Worm (Caenorhabditis elegans) whole organism, early embryonic: ENCODE data around the gene T04B2.7.
"Not testable (repeated sequence)": the region's sequence is repeated elsewhere in the genome, so short reads cannot be mapped to it uniquely, and the experiment has no call there.

Experiments
- B0310.2 ChIP-seq: sonication (generic microtip); optimal IDR thresholded peaks from 2 replicates; lab custom pipeline; 2016; ENCODE audit warnings: mild to moderate bottlenecking, missing genetic modification characterization, missing compliant biosample characterization
- F13C5.2 ChIP-seq: sonication (generic microtip); optimal IDR thresholded peaks from 2 replicates; lab custom pipeline; 2017; ENCODE audit warnings: mild to moderate bottlenecking, missing genetic modification characterization, inconsistent platforms, missing compliant biosample characterization
- aly-1 ChIP-seq: sonication (generic microtip); optimal IDR thresholded peaks from 2 replicates; lab custom pipeline; 2016; ENCODE audit warnings: missing genetic modification characterization, missing compliant biosample characterization
- ama-1 ChIP-seq: fragments of 150-350 bp; optimal IDR thresholded peaks from 2 replicates; lab custom pipeline; 2014
- ceh-13 ChIP-seq: fragments of 200-800 bp; sonication (Bioruptor generic); optimal IDR thresholded peaks from 2 replicates; lab custom pipeline; 2018; ENCODE audit warnings: mild to moderate bottlenecking, missing genetic modification characterization, missing compliant biosample characterization
- ceh-36 ChIP-seq: sonication (generic microtip); optimal IDR thresholded peaks from 2 replicates; lab custom pipeline; 2016; ENCODE audit warnings: missing genetic modification characterization, inconsistent platforms, missing compliant biosample characterization
- ets-7 ChIP-seq: sonication (generic microtip); optimal IDR thresholded peaks from 2 replicates; lab custom pipeline; 2016; ENCODE audit warnings: missing genotype, missing genetic modification characterization, missing compliant biosample characterization
- flt-1 ChIP-seq: fragments of 200-800 bp; sonication (Bioruptor generic); IDR thresholded peaks from 2 replicates; pipeline ENCODE4 v1.3.6; 2022; ENCODE audit warnings: missing genetic modification characterization, missing compliant biosample characterization
- hmbx-1 ChIP-seq: sonication (generic microtip); optimal IDR thresholded peaks from 2 replicates; lab custom pipeline; 2016; ENCODE audit warnings: mild to moderate bottlenecking, missing genetic modification characterization, missing compliant biosample characterization
- hmg-4 ChIP-seq: fragments of 200-800 bp; sonication (Bioruptor generic); optimal IDR thresholded peaks from 2 replicates; lab custom pipeline; 2018; ENCODE audit warnings: mild to moderate bottlenecking, missing genetic modification characterization, missing compliant biosample characterization
- hnd-1 ChIP-seq: sonication (generic microtip); optimal IDR thresholded peaks from 2 replicates; lab custom pipeline; 2016; ENCODE audit warnings: missing genetic modification characterization, missing compliant biosample characterization
- pes-1 ChIP-seq: fragments of 200-800 bp; sonication (Bioruptor generic); IDR thresholded peaks from 2 replicates; pipeline ENCODE4 v1.3.6; 2022; ENCODE audit warnings: missing genetic modification reagents, missing genetic modification characterization, missing compliant biosample characterization
- scrt-1 ChIP-seq: fragments of 200-800 bp; sonication (Bioruptor generic); IDR thresholded peaks from 2 replicates; pipeline ENCODE4 v1.3.6; 2022; ENCODE audit warnings: missing genetic modification characterization, missing compliant biosample characterization
- sea-1 ChIP-seq: fragments of 200-800 bp; sonication (Bioruptor generic); conservative IDR thresholded peaks from 2 replicates; pipeline ENCODE4 v1.3.6; 2022; ENCODE audit warnings: missing genetic modification characterization, missing compliant biosample characterization
- tbx-11 ChIP-seq: fragments of 200-800 bp; sonication (Bioruptor generic); IDR thresholded peaks from 2 replicates; pipeline ENCODE4 v1.3.6; 2022; ENCODE audit warnings: missing genetic modification characterization, missing compliant biosample characterization
- tbx-37 ChIP-seq: fragments of 200-800 bp; sonication (Bioruptor generic); conservative IDR thresholded peaks from 2 replicates; pipeline ENCODE4 v1.3.6; 2022; ENCODE audit warnings: missing genetic modification reagents, missing genetic modification characterization, missing compliant biosample characterization
- tra-4 ChIP-seq: sonication (generic microtip); optimal IDR thresholded peaks from 2 replicates; lab custom pipeline; 2017; ENCODE audit warnings: missing genetic modification characterization, missing compliant biosample characterization

The T04B2.7 gene

DNA sequence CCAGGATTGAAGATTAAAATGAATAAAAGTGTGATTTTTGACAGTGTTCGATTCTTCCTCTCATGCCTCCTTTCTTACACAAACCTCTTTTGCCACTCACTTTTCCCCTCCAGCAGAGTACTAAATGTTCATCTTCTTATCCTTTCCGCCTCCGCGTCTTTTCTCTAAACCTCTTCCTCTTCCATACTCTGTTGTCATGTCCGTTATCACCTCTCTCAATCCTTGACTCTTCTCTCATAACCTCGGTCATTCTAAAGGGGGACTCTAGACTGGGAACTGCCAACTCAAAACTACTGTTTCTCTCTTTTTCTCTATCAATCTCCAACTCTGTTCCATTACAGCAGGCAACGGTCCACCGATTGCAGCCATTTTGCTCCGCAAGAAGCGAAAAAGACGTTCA, 7.8 kb downstream of the T04B2.7 start:
- TF ChIP-seq tbx-11 (no peak), hmg-4 (GFP tag; lab: Kevin White, UChicago) (no peak), F13C5.2 (no peak)

ce11 chrIV:10047108-10047507, 8.9 kb downstream of the T04B2.7 start, which contains the start of gene T04B2.3:
Gene T04B2.3, plus strand, starts transcription at chrIV:10047408.
- TF ChIP-seq ceh-36 (tag; lab: Kevin White, UChicago) = no peak

- no peak for TF ChIP-seq B0310.2
- no peak for TF ChIP-seq tra-4
- TF ChIP-seq tbx-37 = no peak
- TF ChIP-seq hnd-1 (tag; lab: Kevin White, UChicago) = no peak
- TF ChIP-seq ama-1 = no peak
- TF ChIP-seq sea-1 (GFP tag; lab: Robert Waterston, UW) = no peak
- TF ChIP-seq ets-7 (tag; lab: Kevin White, UChicago) = no peak
- no peak for TF ChIP-seq scrt-1 (GFP tag; lab: Robert Waterston, UW)
- TF ChIP-seq flt-1 (GFP tag; lab: Robert Waterston, UW) = no peak
- no peak for TF ChIP-seq tbx-11
- no peak for TF ChIP-seq ceh-36 (tag; lab: Kevin White, UChicago)
- no peak for TF ChIP-seq ceh-13 (GFP tag; lab: Kevin White, UChicago)
- TF ChIP-seq F13C5.2 = no peak
- TF ChIP-seq pes-1 (GFP tag; lab: Robert Waterston, UW) = no peak
- TF ChIP-seq hmg-4 (GFP tag; lab: Kevin White, UChicago) = no peak
- no peak for TF ChIP-seq aly-1 (tag; lab: Kevin White, UChicago)
- TF ChIP-seq hmbx-1 = no peak
Observed at ce11 chrIV:10046005-10046404, 10.0 kb downstream of the T04B2.7 start.

DNA sequence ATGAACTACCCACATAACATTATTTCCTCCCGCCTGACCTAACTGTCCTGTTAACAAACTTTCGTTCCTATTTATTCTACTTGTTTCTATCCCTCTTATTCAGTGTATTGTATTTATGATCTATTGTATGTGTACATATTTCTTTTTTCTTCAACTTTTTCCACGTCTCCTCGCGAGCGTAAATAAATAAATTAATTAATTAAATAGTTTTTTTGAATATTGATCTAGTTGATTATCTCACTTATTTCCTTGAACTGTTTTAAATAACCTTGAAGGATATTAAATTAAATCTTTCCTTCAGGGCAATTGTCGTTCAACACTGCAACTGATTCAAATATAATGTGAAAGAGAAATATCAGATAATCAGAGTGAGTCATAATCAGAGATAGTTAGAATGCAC, 13.2 kb downstream of the T04B2.7 start, which contains the start of gene frk-1:
frk-1 (plus strand) TSS at position 301 of the 400 bp plus-strand sequence.
- TF ChIP-seq hnd-1 (tag; lab: Kevin White, UChicago) (no peak), hmbx-1 (no peak), F13C5.2 (no peak), sea-1 (GFP tag; lab: Robert Waterston, UW) (no peak), flt-1 (GFP tag; lab: Robert Waterston, UW) (no peak), tra-4 (no peak), ceh-36 (tag; lab: Kevin White, UChicago) (no peak), tbx-11 (no peak), pes-1 (GFP tag; lab: Robert Waterston, UW) (no peak), ceh-13 (GFP tag; lab: Kevin White, UChicago) (no peak), hmg-4 (GFP tag; lab: Kevin White, UChicago) (no peak), aly-1 (tag; lab: Kevin White, UChicago) (no peak)

DNA sequence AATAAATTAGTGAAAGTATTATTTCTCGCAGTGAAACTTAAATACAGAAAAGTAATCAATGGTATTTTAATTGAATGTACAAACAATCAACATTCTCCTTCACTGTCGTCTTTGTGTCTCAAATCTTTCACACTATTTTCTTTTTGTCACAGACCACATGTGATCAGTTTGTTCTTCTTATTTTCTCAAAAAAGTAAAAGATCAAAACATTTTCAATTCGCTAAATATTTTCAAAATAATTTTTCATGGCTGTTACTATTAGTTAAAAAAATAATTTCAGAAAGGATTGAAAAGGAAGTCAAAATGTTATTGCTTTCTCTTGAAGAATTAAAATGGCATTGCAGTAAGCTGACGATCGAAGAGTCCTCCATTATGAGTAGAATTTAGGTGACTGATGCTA, 15.2 kb downstream of the T04B2.7 start, which contains the start of gene dhs-31:
dhs-31 (minus strand) TSS at position 101 of the 400 bp plus-strand sequence.
- TF ChIP-seq aly-1 (tag; lab: Kevin White, UChicago) = no peak
- TF ChIP-seq F13C5.2 = no peak
- TF ChIP-seq scrt-1 (GFP tag; lab: Robert Waterston, UW) = no peak
- TF ChIP-seq sea-1 (GFP tag; lab: Robert Waterston, UW) = no peak
- TF ChIP-seq tra-4 = no peak
- no peak for TF ChIP-seq hmg-4 (GFP tag; lab: Kevin White, UChicago)
- no peak for TF ChIP-seq hnd-1 (tag; lab: Kevin White, UChicago)
- no peak for TF ChIP-seq ceh-13 (GFP tag; lab: Kevin White, UChicago)
- no peak for TF ChIP-seq tbx-37
- no peak for TF ChIP-seq ets-7 (tag; lab: Kevin White, UChicago)
- no peak for TF ChIP-seq hmbx-1
- no peak for TF ChIP-seq ama-1
- no peak for TF ChIP-seq pes-1 (GFP tag; lab: Robert Waterston, UW)
- no peak for TF ChIP-seq tbx-11
- TF ChIP-seq flt-1 (GFP tag; lab: Robert Waterston, UW) = no peak
- TF ChIP-seq B0310.2 = no peak

- TF ChIP-seq tbx-37 = no peak
- no peak for TF ChIP-seq hmg-4 (GFP tag; lab: Kevin White, UChicago)
- TF ChIP-seq sea-1 (GFP tag; lab: Robert Waterston, UW) = no peak
- no peak for TF ChIP-seq tbx-11
- no peak for TF ChIP-seq flt-1 (GFP tag; lab: Robert Waterston, UW)
- TF ChIP-seq ceh-36 (tag; lab: Kevin White, UChicago) = no peak
Observed at ce11 chrIV:10036966-10037365, 19.1 kb downstream of the T04B2.7 start, which contains the start of gene F44D12.10. Gene F44D12.10, minus strand, starts transcription at chrIV:10037066.

DNA sequence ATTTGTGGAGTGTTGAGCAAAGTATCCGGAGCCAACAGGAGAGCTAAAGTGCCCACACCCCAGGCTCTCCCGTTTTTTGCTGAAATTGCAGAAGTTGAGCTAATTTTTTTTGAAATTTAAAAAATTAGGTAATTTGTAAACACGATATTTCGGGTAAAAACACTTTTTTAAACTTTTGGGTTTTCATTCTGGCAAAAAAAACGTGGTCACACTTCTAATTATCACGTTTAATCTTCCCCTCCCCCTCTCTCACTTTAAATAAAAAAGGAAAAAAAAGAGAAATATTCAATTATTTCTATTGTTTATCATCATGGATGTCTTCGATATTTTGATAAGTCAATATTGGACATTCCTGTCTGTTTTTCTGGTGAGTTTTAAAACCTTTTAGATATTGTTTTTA, 23.0 kb downstream of the T04B2.7 start, which contains the start of gene F44D12.6:
F44D12.6 (plus strand) TSS at position 301 of the 400 bp plus-strand sequence.
- TF ChIP-seq aly-1 (tag; lab: Kevin White, UChicago) (no peak), ets-7 (tag; lab: Kevin White, UChicago) (no peak), flt-1 (GFP tag; lab: Robert Waterston, UW) (no peak), tbx-11 (no peak), B0310.2 (no peak), tbx-37 (no peak), pes-1 (GFP tag; lab: Robert Waterston, UW) (no peak), F13C5.2 (no peak), ama-1 (no peak), hnd-1 (tag; lab: Kevin White, UChicago) (no peak), ceh-13 (GFP tag; lab: Kevin White, UChicago) (no peak), tra-4 (no peak)

- TF ChIP-seq hnd-1 (tag; lab: Kevin White, UChicago); ets-7 (tag; lab: Kevin White, UChicago); hmg-4 (GFP tag; lab: Kevin White, UChicago): not testable (repeated sequence)
Observed at ce11 chrIV:10028779-10029178, 27.3 kb downstream of the T04B2.7 start, which contains the start of the genes F44D12.16 and msd-2. Gene F44D12.16, plus strand, starts transcription at chrIV:10029079. Gene msd-2, plus strand, starts transcription at chrIV:10029083.
